Fruit fly (Drosophila melanogaster) whole organism, adult: Measurements from ENCODE around the gene CG13829.

Source experiments
- CG11617 ChIP-seq: fragments of 200-800 bp; sonication (Bioruptor generic); optimal IDR thresholded peaks from 2 replicates; lab custom pipeline; 2017; ENCODE audit warnings: mild to moderate bottlenecking, missing biosample characterization, missing genetic modification reagents, missing genetic modification characterization
- CG12768 ChIP-seq: fragments of 200-800 bp; sonication (Bioruptor generic); optimal IDR thresholded peaks from 2 replicates; lab custom pipeline; 2017; ENCODE audit warnings: missing biosample characterization, missing genetic modification characterization, mild to moderate bottlenecking, moderate library complexity, missing genetic modification reagents
- CG14711 ChIP-seq: fragments of 200-800 bp; sonication (Bioruptor generic); optimal IDR thresholded peaks from 2 replicates; lab custom pipeline; 2018; ENCODE audit warnings: missing biosample characterization, mild to moderate bottlenecking, missing genetic modification characterization, moderate library complexity
- CG1620 ChIP-seq: fragments of 200-800 bp; sonication (Bioruptor generic); optimal IDR thresholded peaks from 2 replicates; lab custom pipeline; 2016; ENCODE audit warnings: missing biosample characterization, missing genetic modification characterization
- CG33017 ChIP-seq: fragments of 200-800 bp; sonication (Bioruptor generic); optimal IDR thresholded peaks from 2 replicates; lab custom pipeline; 2018; ENCODE audit warnings: missing biosample characterization, mild to moderate bottlenecking, missing genetic modification characterization, moderate library complexity
- CG7045 ChIP-seq: fragments of 200-800 bp; sonication (Bioruptor generic); optimal IDR thresholded peaks from 2 replicates; lab custom pipeline; 2017; ENCODE audit warnings: missing biosample characterization, mild to moderate bottlenecking, missing genetic modification characterization
- CG7101 ChIP-seq: fragments of 200-800 bp; sonication (Bioruptor generic); optimal IDR thresholded peaks from 2 replicates; lab custom pipeline; 2018; ENCODE audit warnings: missing biosample characterization, mild to moderate bottlenecking, missing genetic modification characterization, moderate library complexity
- Crg-1 ChIP-seq: fragments of 200-800 bp; sonication (Bioruptor generic); optimal IDR thresholded peaks from 2 replicates; lab custom pipeline; 2016; ENCODE audit warnings: missing biosample characterization, missing genetic modification characterization
- Mnt ChIP-seq: fragments of 200-800 bp; sonication (Bioruptor generic); optimal IDR thresholded peaks from 2 replicates; lab custom pipeline; 2016; ENCODE audit warnings: missing biosample characterization, mild to moderate bottlenecking, missing genetic modification characterization
- bab1 ChIP-seq: fragments of 200-800 bp; sonication (Bioruptor generic); optimal IDR thresholded peaks from 3 replicates; lab custom pipeline; 2019; ENCODE audit warnings: missing biosample characterization, mild to moderate bottlenecking, missing genetic modification characterization, moderate library complexity
- cic ChIP-seq: fragments of 200-800 bp; sonication (Bioruptor generic); optimal IDR thresholded peaks from 2 replicates; lab custom pipeline; 2017; ENCODE audit warnings: missing biosample characterization, mild to moderate bottlenecking, missing genetic modification characterization, moderate library complexity
- kay ChIP-seq: fragments of 200-800 bp; sonication (Bioruptor generic); peaks from one replicate; lab custom pipeline; 2016; ENCODE audit warnings: missing biosample characterization, missing genetic modification characterization, borderline replicate concordance
- pad ChIP-seq: fragments of 200-800 bp; sonication (Bioruptor generic); optimal IDR thresholded peaks from 3 replicates; lab custom pipeline; 2017; ENCODE audit warnings: missing biosample characterization, missing genetic modification characterization, mild to moderate bottlenecking, moderate library complexity, missing genetic modification reagents
- toe ChIP-seq: fragments of 200-800 bp; sonication (Bioruptor generic); optimal IDR thresholded peaks from 2 replicates; lab custom pipeline; 2016; ENCODE audit warnings: missing biosample characterization, missing genetic modification characterization

dm6 chr3R:23156347-23156864, 4.7 kb downstream of the CG13829 start:
- TF ChIP-seq bab1 (GFP tag; lab: Kevin White, UChicago) (no peak), CG7045 (GFP tag; lab: Kevin White, UChicago) (no peak), kay (GFP tag; lab: Kevin White, UChicago) (no peak), cic (GFP tag; lab: Kevin White, UChicago) (no peak), Mnt (GFP tag; lab: Kevin White, UChicago) (no peak), CG12768 (GFP tag; lab: Kevin White, UChicago) (no peak), CG11617 (GFP tag; lab: Kevin White, UChicago) (no peak), pad (GFP tag; lab: Kevin White, UChicago) (no peak), CG33017 (tag; lab: Kevin White, UChicago) (no peak), toe (no peak), Crg-1 (no peak), CG1620 (GFP tag; lab: Kevin White, UChicago) (no peak), CG7101 (tag; lab: Kevin White, UChicago) (no peak), CG14711 (tag; lab: Kevin White, UChicago) (no peak)
